Worm (Caenorhabditis elegans): ENCODE measurements around the gene C14B9.10.

C14B9.10 gene

ce11 chrIII:8125234-8125633 is 5.4 kb upstream of the C14B9.10 start:
- no peak for TF ChIP-seq Y116A8C.19 (tag; optimal IDR thresholded peaks at IDR 0.05; ENCODE audit: borderline replicate concordance)
- peak; percentile 36 for TF ChIP-seq fkh-8 (tag; optimal IDR thresholded peaks at IDR 0.05)
- peak; percentile 53 for TF ChIP-seq nhr-20 (tag; optimal IDR thresholded peaks at IDR 0.05)
- peak; percentile 52 for TF ChIP-seq skn-1 (tag; optimal IDR thresholded peaks at IDR 0.05)
- TF ChIP-seq isw-1 (GFP tag; IDR thresholded peaks at IDR 0.05), result peak; percentile 26; the same call in 1 of the 2 replicates
- TF ChIP-seq elt-2 (tag; optimal IDR thresholded peaks at IDR 0.05), result peak; percentile 22
- no peak for TF ChIP-seq ceh-88 (GFP tag; IDR thresholded peaks at IDR 0.05)
- peak; percentile 71 for TF ChIP-seq rnt-1 (tag; optimal IDR thresholded peaks at IDR 0.05)
- TF ChIP-seq unc-86 (tag; optimal IDR thresholded peaks at IDR 0.05), result peak; percentile 46
- peak; percentile 73 to 84 for TF ChIP-seq lsy-2 (tag; optimal IDR thresholded peaks at IDR 0.05)
- TF ChIP-seq lin-14 (GFP tag; optimal IDR thresholded peaks at IDR 0.05), result peak; percentile 84
- peak; percentile 32 to 54 for TF ChIP-seq lin-35 (GFP tag; optimal IDR thresholded peaks at IDR 0.05)
- no peak for TF ChIP-seq zag-1 (tag; optimal IDR thresholded peaks at IDR 0.05)
- TF ChIP-seq nhr-237 (tag; optimal IDR thresholded peaks at IDR 0.05), result peak; percentile 52
- peak; percentile 77 to 95 for TF ChIP-seq efl-1 (optimal IDR thresholded peaks at IDR 0.05)
- TF ChIP-seq efl-1 (GFP tag; optimal IDR thresholded peaks at IDR 0.05 in 1 of 2), result peak; percentile 22 to 73
- TF ChIP-seq tlp-1 (tag; optimal IDR thresholded peaks at IDR 0.05), result no peak
- TF ChIP-seq fos-1 (tag; optimal IDR thresholded peaks at IDR 0.05), result peak; percentile 56
- TF ChIP-seq lir-3 (tag; optimal IDR thresholded peaks at IDR 0.05; ENCODE audit: poor library complexity), result peak; percentile 58
- peak; percentile 80 for TF ChIP-seq nhr-71 (tag; optimal IDR thresholded peaks at IDR 0.05)
- no peak for TF ChIP-seq hlh-4 (tag; optimal IDR thresholded peaks at IDR 0.05)
- peak; percentile 12 to 63 (median 48) for TF ChIP-seq ceh-82 (tag; optimal IDR thresholded peaks at IDR 0.05)
- peak; percentile 56 for TF ChIP-seq xbp-1 (tag; optimal IDR thresholded peaks at IDR 0.05)
- TF ChIP-seq elt-3 (tag; optimal IDR thresholded peaks at IDR 0.05), result peak in 1 of 6 experiments; percentile 30
- no peak for TF ChIP-seq ets-5 (GFP tag; IDR thresholded peaks at IDR 0.05)
- peak; percentile 77 for TF ChIP-seq swsn-7 (tag; optimal IDR thresholded peaks at IDR 0.05)
- peak; percentile 77 for TF ChIP-seq snu-23 (GFP tag; optimal IDR thresholded peaks at IDR 0.05)
- TF ChIP-seq irx-1 (tag; optimal IDR thresholded peaks at IDR 0.05), result peak; percentile 16
- peak; percentile 48 for TF ChIP-seq nhr-77 (tag; optimal IDR thresholded peaks at IDR 0.05)
- peak; percentile 78 for TF ChIP-seq mep-1 (tag; optimal IDR thresholded peaks at IDR 0.05)
- TF ChIP-seq lin-13 (GFP tag; optimal IDR thresholded peaks at IDR 0.05), result peak; percentile 57
- peak in 1 of 2 experiments; percentile 46 for TF ChIP-seq mdl-1 (tag; optimal IDR thresholded peaks at IDR 0.05)
- TF ChIP-seq nhr-19 (GFP tag; conservative IDR thresholded peaks at IDR 0.05), result peak; percentile 45
- peak in 2 of 3 experiments; percentile 33 to 36 for TF ChIP-seq dpl-1 (GFP tag; optimal IDR thresholded peaks at IDR 0.05)
- TF ChIP-seq lin-15B (tag; optimal IDR thresholded peaks at IDR 0.05), result no peak
- peak; percentile 14 for TF ChIP-seq nhr-90 (tag; optimal IDR thresholded peaks at IDR 0.05; ENCODE audit: poor library complexity)
- TF ChIP-seq aly-2 (tag; optimal IDR thresholded peaks at IDR 0.05), result no peak
- TF ChIP-seq tbx-2 (tag; optimal IDR thresholded peaks at IDR 0.05), result peak; percentile 50
- TF ChIP-seq nhr-85 (tag), result peak; percentile 82
- peak; percentile 65 for TF ChIP-seq jun-1 (tag; optimal IDR thresholded peaks at IDR 0.05)
- TF ChIP-seq ama-1 (optimal IDR thresholded peaks at IDR 0.05), result peak; percentile 10
- no peak for TF ChIP-seq sup-37 (GFP tag; optimal IDR thresholded peaks at IDR 0.05)
- TF ChIP-seq nhr-11 (tag; optimal IDR thresholded peaks at IDR 0.05), result peak; percentile 41
- peak; percentile 62 for TF ChIP-seq blmp-1 (tag; optimal IDR thresholded peaks at IDR 0.05)
- TF ChIP-seq nhr-47 (tag; optimal IDR thresholded peaks at IDR 0.05), result peak; percentile 67

ce11 chrIII:8126978-8127377 is 3.7 kb upstream of the C14B9.10 start:
- TF ChIP-seq nhr-20 (tag; optimal IDR thresholded peaks at IDR 0.05) (peak; percentile 15), lin-35 (GFP tag; optimal IDR thresholded peaks at IDR 0.05) (peak; percentile 6 to 20), snu-23 (GFP tag; optimal IDR thresholded peaks at IDR 0.05) (peak; percentile 34), mep-1 (tag; optimal IDR thresholded peaks at IDR 0.05) (peak; percentile 47), mdl-1 (tag; optimal IDR thresholded peaks at IDR 0.05) (peak in 1 of 2 experiments; percentile 29), grh-1 (GFP tag; IDR thresholded peaks at IDR 0.05) (no peak), ceh-88 (GFP tag; IDR thresholded peaks at IDR 0.05) (no peak), C16A3.4 (tag; optimal IDR thresholded peaks at IDR 0.05) (no peak), egl-13 (tag; optimal IDR thresholded peaks at IDR 0.05) (no peak), lin-14 (GFP tag; optimal IDR thresholded peaks at IDR 0.05) (peak; percentile 71), efl-1 (optimal IDR thresholded peaks at IDR 0.05) (peak in 1 of 2 experiments; percentile 23), efl-1 (GFP tag; optimal IDR thresholded peaks at IDR 0.05 in 1 of 2) (no peak), swsn-7 (tag; optimal IDR thresholded peaks at IDR 0.05) (peak; percentile 29), lin-15B (tag; optimal IDR thresholded peaks at IDR 0.05) (no peak), dsc-1 (tag; optimal IDR thresholded peaks at IDR 0.05) (peak; percentile 24), F16B12.6 (tag; optimal IDR thresholded peaks at IDR 0.05) (no peak), zag-1 (tag; optimal IDR thresholded peaks at IDR 0.05) (no peak), nhr-12 (tag; optimal IDR thresholded peaks at IDR 0.05) (no peak), nhr-237 (tag; optimal IDR thresholded peaks at IDR 0.05) (no peak), C04F5.9 (tag; optimal IDR thresholded peaks at IDR 0.05) (no peak), xbp-1 (tag; optimal IDR thresholded peaks at IDR 0.05) (no peak), jun-1 (tag; optimal IDR thresholded peaks at IDR 0.05) (no peak), nhr-77 (tag; optimal IDR thresholded peaks at IDR 0.05) (no peak)

Data from whole organism, L1 larva.